Worm (Caenorhabditis elegans) whole organism, young adult: ENCODE measurements around the gene Y51H7BR.4.

Experiments used
- B0261.1 ChIP-seq: sonication (generic microtip); optimal IDR thresholded peaks from 2 replicates; lab custom pipeline; 2016; ENCODE audit warnings: mild to moderate bottlenecking, missing genetic modification characterization, moderate library complexity, missing compliant biosample characterization
- ama-1 ChIP-seq, 3 experiments: fragments of 150-350 bp in 1 of 3; sonication (generic microtip) in 2 of 3; optimal IDR thresholded peaks; 2 replicates each; lab custom pipeline; 2014 to 2018; ENCODE audit warnings: missing biosample characterization in 2 of 3, missing genetic modification characterization in 2 of 3, missing genetic modification reagents in 2 of 3
- bed-2 ChIP-seq: fragments of 200-800 bp; sonication (Bioruptor generic); IDR thresholded peaks from 2 replicates; pipeline ENCODE4 v1.3.6; 2022; ENCODE audit warnings: missing genetic modification reagents, missing genetic modification characterization, missing compliant biosample characterization
- efl-1 ChIP-seq: fragments of 150-350 bp; optimal IDR thresholded peaks from 2 replicates; lab custom pipeline; 2014; ENCODE audit warnings: missing biosample characterization, missing genetic modification reagents, missing genetic modification characterization
- egrh-3 ChIP-seq: fragments of 200-800 bp; sonication (Bioruptor generic); IDR thresholded peaks from 2 replicates; pipeline ENCODE4 v1.3.6; 2022; ENCODE audit warnings: missing genetic modification reagents, missing genetic modification characterization, missing compliant biosample characterization
- hsf-1 ChIP-seq: fragments of 200-800 bp; sonication (Bioruptor generic); IDR thresholded peaks from 2 replicates; pipeline ENCODE4 v1.3.6; 2022; ENCODE audit warnings: missing genetic modification reagents, missing genetic modification characterization, missing compliant biosample characterization
- madf-3 ChIP-seq: fragments of 200-800 bp; sonication (Bioruptor generic); IDR thresholded peaks from 2 replicates; pipeline ENCODE4 v1.3.6; 2022; ENCODE audit warnings: missing genetic modification reagents, missing genetic modification characterization, missing compliant biosample characterization
- nhr-90 ChIP-seq: sonication (generic microtip); optimal IDR thresholded peaks from 2 replicates; lab custom pipeline; 2016; ENCODE audit warnings: missing genotype, mild to moderate bottlenecking, missing genetic modification characterization, missing compliant biosample characterization
- pha-4 ChIP-seq: fragments of 150-350 bp; sonication (generic microtip); optimal IDR thresholded peaks from 2 replicates; lab custom pipeline; 2014; ENCODE audit warnings: missing biosample characterization, missing genetic modification reagents, missing genetic modification characterization
- snpc-4 ChIP-seq, 5 experiments: fragments of 150-350 bp in 1 of 5; sonication (generic microtip) in 4 of 5; optimal IDR thresholded peaks; 2 replicates each; lab custom pipeline; 2014 to 2018; ENCODE audit warnings: missing genetic modification characterization in 5 of 5, missing biosample characterization in 3 of 5, antibody characterized with exemption in 2 of 5, mild to moderate bottlenecking in 2 of 5, missing compliant biosample characterization in 2 of 5, missing genotype in 2 of 5, moderate library complexity in 2 of 5, missing genetic modification reagents in 1 of 5
- unc-130 ChIP-seq: sonication (generic microtip); optimal IDR thresholded peaks from 2 replicates; lab custom pipeline; 2016; ENCODE audit warnings: missing genetic modification reagents, missing genetic modification characterization, missing compliant biosample characterization
- unc-62 ChIP-seq: fragments of 150-350 bp; optimal IDR thresholded peaks from 2 replicates; lab custom pipeline; 2014; ENCODE audit warnings: missing biosample characterization, missing genetic modification reagents, missing genetic modification characterization
- xnd-1 ChIP-seq: sonication (generic microtip); optimal IDR thresholded peaks from 2 replicates; lab custom pipeline; 2016; ENCODE audit warnings: missing genotype, missing genetic modification reagents, missing genetic modification characterization, missing compliant biosample characterization

- TF ChIP-seq pha-4 (tag; lab: Kevin White, UChicago) = no peak
- no peak for TF ChIP-seq nhr-90 (tag; lab: Kevin White, UChicago)
- TF ChIP-seq unc-130 = no peak
- no peak for TF ChIP-seq unc-62 (GFP tag; lab: Kevin White, UChicago)
- TF ChIP-seq snpc-4 (GFP tag; optimal IDR thresholded peaks at IDR 0.05; lab: Kevin White, UChicago) = no peak
- no peak for TF ChIP-seq snpc-4 (tag; optimal IDR thresholded peaks at IDR 0.05; lab: Kevin White, UChicago)
- TF ChIP-seq efl-1 (GFP tag; lab: Kevin White, UChicago) = no peak
- TF ChIP-seq ama-1 (optimal IDR thresholded peaks at IDR 0.05; lab: Kevin White, UChicago) = no peak
- no peak for TF ChIP-seq ama-1 (GFP tag; optimal IDR thresholded peaks at IDR 0.05; lab: Kevin White, UChicago)
- no peak for TF ChIP-seq hsf-1 (GFP tag; lab: Robert Waterston, UW)
- TF ChIP-seq B0261.1 = no peak
- no peak for TF ChIP-seq egrh-3 (GFP tag; lab: Robert Waterston, UW)
- TF ChIP-seq xnd-1 = no peak
- TF ChIP-seq madf-3 (GFP tag; lab: Robert Waterston, UW) = no peak
- TF ChIP-seq bed-2 (GFP tag; lab: Robert Waterston, UW) = no peak
Measured at ce11 chrII:1576772-1577171, 47.6 kb downstream of the Y51H7BR.4 start.
